Fruit fly (Drosophila melanogaster) whole organism, embryonic: Measurements from ENCODE around the gene sro.

Source experiments
- Atf3 ChIP-seq: fragments of 200-800 bp; sonication (Bioruptor generic); optimal IDR thresholded peaks from 3 replicates; lab custom pipeline; 2016; ENCODE audit warnings: missing biosample characterization, missing genetic modification characterization
- Atf6 ChIP-seq: fragments of 200-800 bp; sonication (Bioruptor generic); IDR thresholded peaks from 2 replicates; pipeline ENCODE4 v1.3.6; 2022; ENCODE audit warnings: missing biosample characterization, missing genetic modification characterization
- B-H1 ChIP-seq: fragments of 200-800 bp; sonication (Bioruptor generic); IDR thresholded peaks from 3 replicates; pipeline ENCODE4 v1.3.6; 2022; ENCODE audit warnings: missing biosample characterization, missing genetic modification characterization
- Bdp1 ChIP-seq: fragments of 200-800 bp; sonication (Bioruptor generic); optimal IDR thresholded peaks from 3 replicates; lab custom pipeline; 2016; ENCODE audit warnings: missing biosample characterization, missing genetic modification characterization
- CG11085 ChIP-seq: fragments of 200-800 bp; sonication (Bioruptor generic); IDR thresholded peaks from 2 replicates; pipeline ENCODE4 v1.3.6; 2022; ENCODE audit warnings: missing biosample characterization, missing genetic modification characterization
- CG11093 ChIP-seq: fragments of 200-800 bp; sonication (Bioruptor generic); IDR thresholded peaks from 3 replicates; pipeline ENCODE4 v1.3.6; 2022; ENCODE audit warnings: missing biosample characterization, missing genetic modification characterization
- CG12391 ChIP-seq: fragments of 200-800 bp; sonication (Bioruptor generic); optimal IDR thresholded peaks from 3 replicates; lab custom pipeline; 2018; ENCODE audit warnings: missing biosample characterization, mild to moderate bottlenecking, missing genetic modification characterization, moderate library complexity
- CG14667 ChIP-seq: fragments of 200-800 bp; sonication (Bioruptor generic); IDR thresholded peaks from 2 replicates; pipeline ENCODE4 v1.3.6; 2022; ENCODE audit warnings: missing biosample characterization, missing genetic modification characterization
- CG1603 ChIP-seq: fragments of 200-800 bp; sonication (Bioruptor generic); optimal IDR thresholded peaks from 2 replicates; lab custom pipeline; 2019; ENCODE audit warnings: missing biosample characterization, mild to moderate bottlenecking, missing genetic modification characterization, moderate library complexity
- CG16815 ChIP-seq: fragments of 200-800 bp; sonication (Bioruptor generic); optimal IDR thresholded peaks from 3 replicates; lab custom pipeline; 2017; ENCODE audit warnings: missing biosample characterization, mild to moderate bottlenecking, missing genetic modification characterization
- CG2199 ChIP-seq: fragments of 200-800 bp; sonication (Bioruptor generic); IDR thresholded peaks from 3 replicates; pipeline ENCODE4 v1.3.6; 2022; ENCODE audit warnings: missing biosample characterization, missing genetic modification characterization
- CG31224 ChIP-seq: fragments of 200-800 bp; sonication (Bioruptor generic); IDR thresholded peaks from 2 replicates; pipeline ENCODE4 v1.3.6; 2022; ENCODE audit warnings: missing biosample characterization, missing genetic modification characterization
- CG4424 ChIP-seq: fragments of 200-800 bp; sonication (Bioruptor generic); optimal IDR thresholded peaks from 3 replicates; lab custom pipeline; 2016; ENCODE audit warnings: missing biosample characterization, missing genetic modification characterization
- CG4820 ChIP-seq: fragments of 200-800 bp; sonication (Bioruptor generic); optimal IDR thresholded peaks from 3 replicates; lab custom pipeline; 2016; ENCODE audit warnings: missing biosample characterization, missing genetic modification characterization
- CG6813 ChIP-seq: fragments of 200-800 bp; sonication (Bioruptor generic); optimal IDR thresholded peaks from 2 replicates; lab custom pipeline; 2017; ENCODE audit warnings: missing biosample characterization, missing genetic modification characterization, mild to moderate bottlenecking, moderate library complexity, missing genetic modification reagents
- CrebB ChIP-seq: fragments of 200-800 bp; sonication (Bioruptor generic); optimal IDR thresholded peaks from 3 replicates; lab custom pipeline; 2018; ENCODE audit warnings: missing biosample characterization, mild to moderate bottlenecking, missing genetic modification characterization
- D19B ChIP-seq: fragments of 200-800 bp; sonication (Bioruptor generic); optimal IDR thresholded peaks from 2 replicates; lab custom pipeline; 2017; ENCODE audit warnings: missing biosample characterization, mild to moderate bottlenecking, missing genetic modification characterization
- Doc3 ChIP-seq: fragments of 200-800 bp; sonication (Bioruptor generic); IDR thresholded peaks from 3 replicates; pipeline ENCODE4 v1.3.6; 2022; ENCODE audit warnings: missing biosample characterization, missing genetic modification characterization; ENCODE audit not compliant: partially characterized antibody
- Drgx ChIP-seq: fragments of 200-800 bp; sonication (Bioruptor generic); IDR thresholded peaks from 2 replicates; pipeline ENCODE4 v1.3.6; 2022; ENCODE audit warnings: missing biosample characterization, missing genetic modification characterization
- Gsc ChIP-seq: fragments of 200-800 bp; sonication (Bioruptor generic); IDR thresholded peaks from 2 replicates; pipeline ENCODE4 v1.3.6; 2022; ENCODE audit warnings: missing biosample characterization, missing genetic modification characterization
- Lhr ChIP-seq: fragments of 200-800 bp; sonication (Bioruptor generic); optimal IDR thresholded peaks from 3 replicates; lab custom pipeline; 2017; ENCODE audit warnings: mild to moderate bottlenecking, missing biosample characterization, missing genetic modification reagents, missing genetic modification characterization
- Myb ChIP-seq: fragments of 200-800 bp; sonication (Bioruptor generic); optimal IDR thresholded peaks from 2 replicates; lab custom pipeline; 2016; ENCODE audit warnings: missing biosample characterization, missing genetic modification characterization
- Optix ChIP-seq: fragments of 200-800 bp; sonication (Bioruptor generic); IDR thresholded peaks from 3 replicates; pipeline ENCODE4 v1.3.6; 2022; ENCODE audit warnings: missing biosample characterization, missing genetic modification characterization
- YL-1 ChIP-seq: fragments of 200-800 bp; sonication (Bioruptor generic); optimal IDR thresholded peaks from 3 replicates; lab custom pipeline; 2017; ENCODE audit warnings: missing biosample characterization, mild to moderate bottlenecking, missing genetic modification characterization
- bbx ChIP-seq: fragments of 200-800 bp; sonication (Bioruptor generic); IDR thresholded peaks from 2 replicates; pipeline ENCODE4 v1.3.6; 2022; ENCODE audit warnings: missing biosample characterization, missing genetic modification characterization; ENCODE audit not compliant: partially characterized antibody
- cad ChIP-seq: fragments of >200 bp; optimal IDR thresholded peaks from 2 replicates; lab custom pipeline; 2017; ENCODE audit warnings: missing biosample characterization, missing genetic modification characterization
- cg ChIP-seq: fragments of 200-800 bp; sonication (Bioruptor generic); optimal IDR thresholded peaks from 3 replicates; lab custom pipeline; 2019; ENCODE audit warnings: missing biosample characterization, mild to moderate bottlenecking, missing genetic modification characterization, moderate library complexity
- chif ChIP-seq, 2 experiments: fragments of 200-800 bp; sonication (Bioruptor generic); optimal IDR thresholded peaks; 3 replicates each; lab custom pipeline; 2016; ENCODE audit warnings: missing biosample characterization in 2 of 2, missing genetic modification characterization in 2 of 2
- corto ChIP-seq: fragments of 200-800 bp; sonication (Bioruptor generic); optimal IDR thresholded peaks from 2 replicates; lab custom pipeline; 2016; ENCODE audit warnings: missing biosample characterization, mild to moderate bottlenecking, missing genetic modification characterization, moderate library complexity
- crc ChIP-seq: fragments of 200-800 bp; sonication (Bioruptor generic); optimal IDR thresholded peaks from 2 replicates; lab custom pipeline; 2016; ENCODE audit warnings: missing biosample characterization, missing genetic modification characterization
- danr ChIP-seq: fragments of 200-800 bp; sonication (Bioruptor generic); IDR thresholded peaks from 2 replicates; pipeline ENCODE4 v1.3.6; 2022; ENCODE audit warnings: missing biosample characterization, missing genetic modification characterization
- fu2 ChIP-seq: fragments of 200-800 bp; sonication (Bioruptor generic); optimal IDR thresholded peaks from 2 replicates; lab custom pipeline; 2016; ENCODE audit warnings: missing biosample characterization, missing genetic modification characterization
- gce ChIP-seq: fragments of 200-800 bp; sonication (Bioruptor generic); IDR thresholded peaks from 3 replicates; pipeline ENCODE4 v1.3.6; 2022; ENCODE audit warnings: missing biosample characterization, missing genetic modification characterization
- her ChIP-seq: fragments of 200-800 bp; sonication (Bioruptor generic); optimal IDR thresholded peaks from 2 replicates; lab custom pipeline; 2016; ENCODE audit warnings: missing biosample characterization, missing genetic modification characterization
- jumu ChIP-seq: fragments of 200-800 bp; sonication (Bioruptor generic); optimal IDR thresholded peaks from 3 replicates; lab custom pipeline; 2016; ENCODE audit warnings: missing biosample characterization, missing genetic modification characterization
- ken ChIP-seq: fragments of 200-800 bp; sonication (Bioruptor generic); IDR thresholded peaks from 3 replicates; pipeline ENCODE4 v1.3.6; 2022; ENCODE audit warnings: missing biosample characterization, missing genetic modification characterization
- lmd ChIP-seq: fragments of 200-800 bp; sonication (Bioruptor generic); IDR thresholded peaks from 2 replicates; pipeline ENCODE4 v1.3.6; 2022; ENCODE audit warnings: missing biosample characterization, missing genetic modification characterization
- luna ChIP-seq: fragments of 200-800 bp; sonication (Bioruptor generic); optimal IDR thresholded peaks from 2 replicates; lab custom pipeline; 2016; ENCODE audit warnings: missing biosample characterization, missing genetic modification characterization
- nerfin-1 ChIP-seq: fragments of 200-800 bp; sonication (Bioruptor generic); optimal IDR thresholded peaks from 3 replicates; lab custom pipeline; 2019; ENCODE audit warnings: missing biosample characterization, mild to moderate bottlenecking, missing genetic modification characterization, moderate library complexity
- nerfin-2 ChIP-seq: fragments of 200-800 bp; sonication (Bioruptor generic); IDR thresholded peaks from 2 replicates; pipeline ENCODE4 v1.3.6; 2022; ENCODE audit warnings: missing biosample characterization, missing genetic modification characterization; ENCODE audit not compliant: partially characterized antibody
- nom ChIP-seq: fragments of 200-800 bp; sonication (Bioruptor generic); optimal IDR thresholded peaks from 2 replicates; lab custom pipeline; 2017; ENCODE audit warnings: missing biosample characterization, missing genetic modification characterization, mild to moderate bottlenecking, moderate library complexity, missing genetic modification reagents
- pb ChIP-seq: fragments of 200-800 bp; sonication (Bioruptor generic); optimal IDR thresholded peaks from 3 replicates; lab custom pipeline; 2016; ENCODE audit warnings: missing biosample characterization, missing genetic modification characterization
- pfk ChIP-seq: fragments of 200-800 bp; sonication (Bioruptor generic); optimal IDR thresholded peaks from 2 replicates; lab custom pipeline; 2018; ENCODE audit warnings: missing biosample characterization, mild to moderate bottlenecking, missing genetic modification characterization, moderate library complexity
- phol ChIP-seq: fragments of 200-800 bp; sonication (Bioruptor generic); optimal IDR thresholded peaks from 3 replicates; lab custom pipeline; 2018; ENCODE audit warnings: missing biosample characterization, mild to moderate bottlenecking, missing genetic modification characterization, moderate library complexity
- pros ChIP-seq: fragments of 200-800 bp; sonication (Bioruptor generic); optimal IDR thresholded peaks from 3 replicates; lab custom pipeline; 2019; ENCODE audit warnings: missing biosample characterization, mild to moderate bottlenecking, missing genetic modification characterization, moderate library complexity
- ro ChIP-seq: fragments of 200-800 bp; sonication (Bioruptor generic); IDR thresholded peaks from 2 replicates; pipeline ENCODE4 v1.3.6; 2022; ENCODE audit warnings: missing biosample characterization, missing genetic modification characterization
- schlank ChIP-seq: fragments of 200-800 bp; sonication (Bioruptor generic); optimal IDR thresholded peaks from 2 replicates; lab custom pipeline; 2018; ENCODE audit warnings: missing biosample characterization, mild to moderate bottlenecking, missing genetic modification characterization
- sens ChIP-seq: fragments of 200-800 bp; sonication (Bioruptor generic); peaks from one replicate; lab custom pipeline; 2016; ENCODE audit warnings: missing biosample characterization, missing genetic modification characterization
- sug ChIP-seq: fragments of 200-800 bp; optimal IDR thresholded peaks from 2 replicates; lab custom pipeline; 2019; ENCODE audit warnings: missing biosample characterization, mild to moderate bottlenecking, missing genetic modification characterization, moderate library complexity
- tgo ChIP-seq: fragments of 200-800 bp; sonication (Bioruptor generic); IDR thresholded peaks from 3 replicates; pipeline ENCODE4 v1.3.6; 2022; ENCODE audit warnings: missing biosample characterization, missing genetic modification characterization
- wdn ChIP-seq: fragments of 200-800 bp; sonication (Bioruptor generic); IDR thresholded peaks from 2 replicates; pipeline ENCODE4 v1.3.6; 2022; ENCODE audit warnings: missing biosample characterization, missing genetic modification characterization

sro gene

dm6 chr3R:29806682-29807393 is 12.4 kb downstream of the sro start, which contains the start of the genes ca and ncd (continued):
- TF ChIP-seq lmd (GFP tag; lab: Robert Waterston, UW) (no peak), CG31224 (GFP tag; lab: Robert Waterston, UW) (no peak), her (GFP tag; lab: Kevin White, UChicago) (no peak), CG1603 (tag; lab: Kevin White, UChicago) (no peak), CG4424 (GFP tag; lab: Kevin White, UChicago) (no peak), CG12391 (no peak), YL-1 (GFP tag; lab: Kevin White, UChicago) (peak; percentile 92), tgo (GFP tag; lab: Robert Waterston, UW) (no peak), CG11093 (GFP tag; lab: Robert Waterston, UW) (no peak), nom (GFP tag; lab: Kevin White, UChicago) (no peak), CG11085 (no peak), jumu (peak; percentile 62), B-H1 (GFP tag; lab: Robert Waterston, UW) (no peak), danr (no peak), Optix (no peak), pfk (GFP tag; lab: Kevin White, UChicago) (no peak), ro (GFP tag; lab: Robert Waterston, UW) (no peak), sens (GFP tag; lab: Kevin White, UChicago) (peak; percentile 47), Lhr (GFP tag; lab: Kevin White, UChicago) (no peak), Gsc (no peak), sug (tag; lab: Kevin White, UChicago) (no peak), crc (GFP tag; lab: Kevin White, UChicago) (no peak), bbx (peak; percentile 68), Doc3 (GFP tag; lab: Robert Waterston, UW) (0 out of 3 replicates have a peak, but pooled peaks have one; percentile 42), nerfin-2 (GFP tag; lab: Robert Waterston, UW) (peak; percentile 24; the same call in 1 of the 2 replicates), CG4820 (no peak), pb (GFP tag; lab: Kevin White, UChicago) (no peak), cad (GFP tag; lab: Kevin White, UChicago) (no peak), wdn (GFP tag; lab: Robert Waterston, UW) (no peak), Drgx (no peak), Atf6 (GFP tag; lab: Robert Waterston, UW) (no peak), fu2 (GFP tag; lab: Kevin White, UChicago) (peak; percentile 28), CG6813 (GFP tag; lab: Kevin White, UChicago) (no peak), cg (GFP tag; lab: Kevin White, UChicago) (no peak), CrebB (tag; lab: Kevin White, UChicago) (no peak), chif (GFP tag; optimal IDR thresholded peaks at IDR 0.05; lab: Kevin White, UChicago) (no peak), ken (no peak), pros (GFP tag; lab: Kevin White, UChicago) (no peak), Atf3 (GFP tag; lab: Kevin White, UChicago) (no peak), Bdp1 (GFP tag; lab: Kevin White, UChicago) (no peak), D19B (GFP tag; lab: Kevin White, UChicago) (no peak), Myb (GFP tag; lab: Kevin White, UChicago) (peak; percentile 93), CG14667 (GFP tag; lab: Robert Waterston, UW) (no peak), luna (no peak), gce (no peak), corto (no peak), nerfin-1 (tag; lab: Kevin White, UChicago) (no peak), phol (tag; lab: Kevin White, UChicago) (peak; percentile 15), CG16815 (no peak), schlank (tag; lab: Kevin White, UChicago) (no peak), CG2199 (GFP tag; lab: Robert Waterston, UW) (no peak)
